Worm (Caenorhabditis elegans): Measurements from ENCODE around the gene egli-1.

Gene egli-1

DNA sequence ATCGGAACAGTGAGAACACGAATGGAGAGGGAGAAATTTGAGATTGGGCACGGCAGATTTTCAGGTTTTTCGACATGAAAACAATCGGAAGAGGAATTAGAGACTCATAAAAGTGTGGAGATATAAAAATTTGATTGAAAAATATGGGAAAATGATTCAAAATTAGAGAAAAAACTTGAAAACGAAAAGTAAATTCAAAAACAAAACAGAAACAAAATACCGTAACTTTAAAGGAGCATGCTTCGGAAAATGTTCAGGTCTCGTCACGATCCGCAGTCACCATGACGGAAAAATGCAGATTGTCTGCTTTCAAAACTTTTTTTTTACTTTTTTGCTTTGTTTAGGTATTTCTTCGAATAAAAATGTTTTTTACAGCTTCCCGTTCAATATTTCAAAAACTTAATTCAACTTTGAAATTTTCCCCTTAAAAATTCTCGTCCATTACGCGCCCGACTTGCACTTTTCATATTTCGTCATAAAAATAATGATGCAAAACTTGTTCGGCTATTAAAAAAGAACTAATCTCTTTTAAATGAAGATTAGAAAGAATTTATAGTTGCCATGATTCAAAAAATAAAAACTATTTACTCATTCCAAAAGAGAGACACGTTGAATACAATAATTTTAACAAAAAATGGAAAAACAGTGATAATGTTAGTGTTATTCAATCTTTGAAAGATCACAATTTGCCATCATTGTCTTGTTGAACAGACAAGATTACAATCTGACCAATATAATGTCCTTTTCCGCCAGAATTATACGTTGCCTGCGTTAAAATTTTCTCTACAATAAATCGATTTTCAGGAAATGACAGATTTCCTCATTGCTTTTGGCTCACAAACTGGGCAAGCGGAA, 38.4 kb upstream of the egli-1 start, which contains the start of gene mtrr-1:
Gene mtrr-1 (plus strand): TSS at position 805 of the 855 bp plus-strand sequence.
- peak; percentile 34 for TF ChIP-seq lin-39 (tag; optimal IDR thresholded peaks at IDR 0.05)
- no peak for TF ChIP-seq fkh-10 (GFP tag; optimal IDR thresholded peaks at IDR 0.05)
- TF ChIP-seq ama-1 (optimal IDR thresholded peaks at IDR 0.05), result peak; percentile 89
- TF ChIP-seq nhr-25 (tag; optimal IDR thresholded peaks at IDR 0.05), result peak; percentile 38
- TF ChIP-seq nhr-23 (tag; optimal IDR thresholded peaks at IDR 0.05), result peak; percentile 44
- peak; percentile 4 for TF ChIP-seq pqm-1 (tag; optimal IDR thresholded peaks at IDR 0.05)
- TF ChIP-seq nhr-43 (tag; optimal IDR thresholded peaks at IDR 0.05; ENCODE audit: poor library complexity, severe bottlenecking), result peak; percentile 25
- TF ChIP-seq nhr-11 (tag; optimal IDR thresholded peaks at IDR 0.05), result no peak
- peak; percentile 55 for TF ChIP-seq nfya-1 (tag; optimal IDR thresholded peaks at IDR 0.05; ENCODE audit: insufficient read depth)
- TF ChIP-seq ceh-28 (tag; optimal IDR thresholded peaks at IDR 0.05), result peak; percentile 10

DNA sequence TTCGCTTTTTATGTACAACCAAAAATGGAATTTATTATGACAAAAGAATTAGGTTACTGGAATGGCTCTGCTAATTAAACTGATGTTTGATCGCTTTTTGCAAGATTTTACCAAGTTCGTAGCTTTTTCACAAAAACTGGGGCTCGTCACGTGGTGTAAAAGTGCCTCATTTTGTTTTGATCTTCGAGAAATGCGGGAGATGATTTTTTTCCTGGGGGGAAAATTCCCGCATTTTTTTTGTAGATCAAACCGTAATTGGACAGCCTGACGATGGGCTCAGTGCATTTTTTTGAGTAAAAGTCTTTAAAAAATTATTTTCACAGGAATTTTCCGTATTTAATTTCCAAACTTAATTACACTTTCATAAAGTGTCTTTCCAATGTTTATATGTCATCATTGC, 34.6 kb upstream of the egli-1 start:
- TF ChIP-seq ceh-16 (tag; optimal IDR thresholded peaks at IDR 0.05), result no peak

DNA sequence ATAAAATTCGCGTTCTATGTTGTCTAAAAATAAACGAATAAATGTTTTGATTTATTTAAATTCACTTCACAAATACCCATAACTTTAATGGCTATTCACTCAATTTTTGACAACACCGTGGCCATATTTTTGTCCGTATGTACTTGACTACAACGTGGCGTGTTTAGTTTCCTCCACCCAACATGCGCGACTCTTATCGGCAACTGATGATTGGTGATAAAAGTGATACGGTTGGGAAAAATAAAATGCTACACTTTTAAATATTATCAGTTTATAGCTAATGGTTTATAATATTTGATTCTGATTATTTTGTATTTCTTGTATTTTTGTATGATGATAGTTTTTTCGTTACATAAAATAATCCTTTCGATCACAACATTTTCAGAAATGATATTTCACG, 32.1 kb upstream of the egli-1 start, which contains the start of gene acs-7:
Gene acs-7 (plus strand): TSS at position 386 of the 400 bp plus-strand sequence.
- TF ChIP-seq nfya-1 (tag; optimal IDR thresholded peaks at IDR 0.05; ENCODE audit: insufficient read depth) (peak; percentile 34), fkh-10 (GFP tag; optimal IDR thresholded peaks at IDR 0.05) (no peak), fkh-2 (tag; optimal IDR thresholded peaks at IDR 0.05) (no peak), ama-1 (optimal IDR thresholded peaks at IDR 0.05) (no peak), R02D3.7 (tag; optimal IDR thresholded peaks at IDR 0.05) (no peak), jun-1 (tag; optimal IDR thresholded peaks at IDR 0.05) (peak; percentile 64), pqm-1 (tag; optimal IDR thresholded peaks at IDR 0.05) (peak; percentile 99), ceh-28 (tag; optimal IDR thresholded peaks at IDR 0.05) (no peak), lin-15B (tag; optimal IDR thresholded peaks at IDR 0.05) (no peak), nhr-237 (tag; optimal IDR thresholded peaks at IDR 0.05) (no peak), elt-2 (tag; optimal IDR thresholded peaks at IDR 0.05) (peak; percentile 98), sea-2 (GFP tag; optimal IDR thresholded peaks at IDR 0.05) (no peak), elt-1 (tag; optimal IDR thresholded peaks at IDR 0.05) (no peak), pha-4 (tag; optimal IDR thresholded peaks at IDR 0.05) (peak; percentile 64), mdl-1 (tag; optimal IDR thresholded peaks at IDR 0.05) (no peak), ceh-16 (tag; optimal IDR thresholded peaks at IDR 0.05) (no peak), nhr-76 (tag; optimal IDR thresholded peaks at IDR 0.05) (peak; percentile 81), tbx-2 (tag; optimal IDR thresholded peaks at IDR 0.05) (no peak), mml-1 (tag; optimal IDR thresholded peaks at IDR 0.05) (no peak)

- TF ChIP-seq ceh-82 (tag; optimal IDR thresholded peaks at IDR 0.05) (no peak), nhr-43 (tag; optimal IDR thresholded peaks at IDR 0.05; ENCODE audit: poor library complexity, severe bottlenecking) (no peak), sea-2 (GFP tag; optimal IDR thresholded peaks at IDR 0.05) (no peak), ceh-16 (tag; optimal IDR thresholded peaks at IDR 0.05) (no peak), unc-62 (GFP tag; optimal IDR thresholded peaks at IDR 0.05) (no peak), fkh-2 (tag; optimal IDR thresholded peaks at IDR 0.05) (no peak), elt-3 (tag; optimal IDR thresholded peaks at IDR 0.05) (no peak)
Measured at ce11 chrII:9295678-9296077, 28.1 kb upstream of the egli-1 start, which contains the start of gene C01G6.9. Gene C01G6.9 (minus strand): TSS chrII:9295818.

ce11 chrII:9299679-9300078, 24.1 kb upstream of the egli-1 start:
- peak; percentile 89 for TF ChIP-seq egl-5 (tag; optimal IDR thresholded peaks at IDR 0.05)
- no peak for TF ChIP-seq mdl-1 (tag; optimal IDR thresholded peaks at IDR 0.05)
- TF ChIP-seq nhr-11 (tag; optimal IDR thresholded peaks at IDR 0.05), result no peak
- peak; percentile 32 for TF ChIP-seq nfya-1 (tag; optimal IDR thresholded peaks at IDR 0.05; ENCODE audit: insufficient read depth)
- TF ChIP-seq nhr-67 (tag; optimal IDR thresholded peaks at IDR 0.05), result no peak
- TF ChIP-seq lin-39 (tag; optimal IDR thresholded peaks at IDR 0.05), result peak; percentile 86

- TF ChIP-seq pha-4 (tag; optimal IDR thresholded peaks at IDR 0.05) (peak; percentile 47), elt-3 (tag; optimal IDR thresholded peaks at IDR 0.05) (no peak), zag-1 (tag; optimal IDR thresholded peaks at IDR 0.05) (no peak), nhr-25 (tag; optimal IDR thresholded peaks at IDR 0.05) (no peak), jun-1 (tag; optimal IDR thresholded peaks at IDR 0.05) (peak; percentile 42), aly-2 (tag; optimal IDR thresholded peaks at IDR 0.05) (no peak), ama-1 (optimal IDR thresholded peaks at IDR 0.05) (no peak), sea-2 (GFP tag; optimal IDR thresholded peaks at IDR 0.05) (no peak), daf-12 (tag; optimal IDR thresholded peaks at IDR 0.05) (no peak), elt-2 (tag; optimal IDR thresholded peaks at IDR 0.05) (peak; percentile 95), snpc-4 (tag; optimal IDR thresholded peaks at IDR 0.05) (no peak), hmg-11 (tag; optimal IDR thresholded peaks at IDR 0.05) (no peak), mdl-1 (tag; optimal IDR thresholded peaks at IDR 0.05) (no peak), pqm-1 (tag; optimal IDR thresholded peaks at IDR 0.05) (peak; percentile 93), eor-1 (tag; optimal IDR thresholded peaks at IDR 0.05) (no peak), nhr-23 (tag; optimal IDR thresholded peaks at IDR 0.05) (no peak), tbx-2 (tag; optimal IDR thresholded peaks at IDR 0.05) (no peak)
Measured at ce11 chrII:9301065-9301464, 22.7 kb upstream of the egli-1 start.
